Worm (Caenorhabditis elegans): ENCODE measurements around the gene grl-10.

DNA sequence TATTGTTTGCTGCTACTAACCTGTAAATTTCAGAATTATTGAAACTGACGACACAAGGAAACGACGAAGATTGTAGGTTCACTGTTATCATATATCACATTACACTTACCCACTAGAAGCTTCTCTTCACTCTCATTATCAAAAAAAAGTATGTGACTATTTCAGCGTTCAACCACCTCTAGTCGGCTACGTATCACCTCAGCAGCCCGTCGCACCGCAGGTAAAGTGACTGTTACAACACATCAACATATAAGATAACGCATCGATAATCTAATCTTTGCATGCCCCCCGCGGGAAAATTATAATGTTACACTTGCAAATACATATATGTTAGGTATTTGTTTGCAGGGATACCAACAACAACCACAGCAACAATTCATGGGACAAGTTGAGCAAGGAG is 12.3 kb downstream of the grl-10 start:
- TF ChIP-seq nhr-179 (tag; optimal IDR thresholded peaks at IDR 0.05) (no peak), rpc-1 (optimal IDR thresholded peaks at IDR 0.05) (no peak), rpc-1 (tag; optimal IDR thresholded peaks at IDR 0.05) (no peak), pha-4 (tag; optimal IDR thresholded peaks at IDR 0.05) (no peak), unc-130 (GFP tag; optimal IDR thresholded peaks at IDR 0.05) (no peak), sea-2 (GFP tag; IDR thresholded peaks at IDR 0.05) (no peak), snpc-4 (GFP tag; optimal IDR thresholded peaks at IDR 0.05) (no peak), snpc-4 (tag; optimal IDR thresholded peaks at IDR 0.05) (no peak), lin-54 (GFP tag; optimal IDR thresholded peaks at IDR 0.05) (no peak), dpl-1 (GFP tag; optimal IDR thresholded peaks at IDR 0.05) (no peak), lsl-1 (GFP tag; optimal IDR thresholded peaks at IDR 0.05) (no peak), sdz-38 (tag; optimal IDR thresholded peaks at IDR 0.05) (no peak), tbx-9 (tag; optimal IDR thresholded peaks at IDR 0.05; ENCODE audit: borderline replicate concordance) (no peak), dpff-1 (tag; optimal IDR thresholded peaks at IDR 0.05) (no peak), xnd-1 (tag; optimal IDR thresholded peaks at IDR 0.05) (no peak)
